Fruit fly (Drosophila melanogaster): ENCODE data around the gene CG34250.

Gene CG34250

DNA sequence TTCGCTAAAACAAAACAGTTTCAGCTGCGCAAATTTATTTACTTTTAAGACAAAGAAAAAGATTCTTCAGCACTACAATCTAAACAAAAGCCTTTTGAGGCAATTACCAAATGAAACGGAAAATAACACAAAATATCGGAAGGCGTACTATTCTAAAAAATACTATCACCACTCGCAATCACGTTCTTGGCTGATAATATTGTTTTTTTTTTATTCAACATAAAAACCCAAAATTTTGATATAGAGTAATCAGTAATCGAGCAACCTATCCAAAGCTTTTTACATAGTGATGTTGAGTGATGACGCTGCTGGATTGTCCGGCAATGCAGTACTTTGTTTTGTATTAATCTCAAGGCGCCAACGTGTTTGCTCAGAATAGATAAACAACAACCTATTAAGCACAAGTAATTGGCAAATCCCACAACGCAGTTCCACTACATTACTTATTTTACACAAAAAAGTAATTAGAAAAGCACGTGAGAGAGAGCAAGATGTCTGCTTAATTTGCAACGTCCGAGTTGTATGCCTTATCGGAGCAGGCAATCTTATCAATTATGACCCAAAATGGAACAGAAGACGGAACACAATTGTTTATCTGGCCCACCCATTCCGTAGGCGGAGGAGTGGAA, 45.0 kb upstream of the CG34250 start (continued):
- TF ChIP-seq kni (GFP tag; optimal IDR thresholded peaks at IDR 0.05) (no peak), CG17612 (GFP tag; IDR thresholded peaks at IDR 0.05) (no peak), Fer3 (tag; optimal IDR thresholded peaks at IDR 0.05) (peak; percentile 26), usp (GFP tag; optimal IDR thresholded peaks at IDR 0.05) (no peak), CG8924 (tag; optimal IDR thresholded peaks at IDR 0.05) (no peak), ac (GFP tag; optimal IDR thresholded peaks at IDR 0.05) (no peak), fd102C (GFP tag; optimal IDR thresholded peaks at IDR 0.05) (no peak), CG10209 (GFP tag; optimal IDR thresholded peaks at IDR 0.05) (no peak), CG6689 (GFP tag; IDR thresholded peaks at IDR 0.05) (no peak), HHEX (GFP tag; optimal IDR thresholded peaks at IDR 0.05) (no peak), CG6854 (GFP tag; optimal IDR thresholded peaks at IDR 0.05) (no peak), Sox102F (GFP tag; optimal IDR thresholded peaks at IDR 0.05) (no peak), chm (GFP tag; IDR thresholded peaks at IDR 0.05) (no peak), Xbp1 (GFP tag; optimal IDR thresholded peaks at IDR 0.05) (no peak), lbe (GFP tag; optimal IDR thresholded peaks at IDR 0.05) (no peak), gro (GFP tag; optimal IDR thresholded peaks at IDR 0.05) (peak; percentile 7), GATAe (GFP tag; conservative IDR thresholded peaks at IDR 0.05) (no peak), ci (GFP tag; IDR thresholded peaks at IDR 0.05) (no peak), bowl (GFP tag; IDR thresholded peaks at IDR 0.05) (no peak), CG2678 (tag; optimal IDR thresholded peaks at IDR 0.05) (peak; percentile 15), CG13296 (GFP tag; optimal IDR thresholded peaks at IDR 0.05) (peak; percentile 11), jing (GFP tag; optimal IDR thresholded peaks at IDR 0.05) (no peak), Hr3 (GFP tag; optimal IDR thresholded peaks at IDR 0.05) (no peak), HLH3B (GFP tag; IDR thresholded peaks at IDR 0.05) (no peak), dati (GFP tag; IDR thresholded peaks at IDR 0.05) (no peak), MBD-R2 (GFP tag; IDR thresholded peaks at IDR 0.05) (no peak), repo (GFP tag; optimal IDR thresholded peaks at IDR 0.05) (no peak), Sry-β (GFP tag; optimal IDR thresholded peaks at IDR 0.05) (no peak), Bteb2 (GFP tag; optimal IDR thresholded peaks at IDR 0.05) (no peak), CG11560 (tag; IDR thresholded peaks at IDR 0.05) (no peak), CG12071 (GFP tag; optimal IDR thresholded peaks at IDR 0.05) (no peak), Ets65A (GFP tag) (no peak), Hmr (GFP tag; optimal IDR thresholded peaks at IDR 0.05) (peak; percentile 49), CG12104 (GFP tag; optimal IDR thresholded peaks at IDR 0.05) (no peak), slbo (GFP tag; IDR thresholded peaks at IDR 0.05) (peak; percentile 43), CrebB (tag; optimal IDR thresholded peaks at IDR 0.05) (no peak), CG11247 (GFP tag; IDR thresholded peaks at IDR 0.05) (no peak), Doc3 (GFP tag; IDR thresholded peaks at IDR 0.05; ENCODE audit: partially characterized antibody) (no peak), CG3847 (GFP tag; IDR thresholded peaks at IDR 0.05) (no peak), phol (tag; optimal IDR thresholded peaks at IDR 0.05) (peak; percentile 5), CG6765 (GFP tag; optimal IDR thresholded peaks at IDR 0.05) (no peak), Dref (GFP tag; IDR thresholded peaks at IDR 0.05) (no peak), Side (GFP tag; optimal IDR thresholded peaks at IDR 0.05) (no peak), CG2120 (GFP tag; optimal IDR thresholded peaks at IDR 0.05) (peak; percentile 27), D19B (GFP tag; optimal IDR thresholded peaks at IDR 0.05) (peak; percentile 20), Chrac-16 (GFP tag; optimal IDR thresholded peaks at IDR 0.05) (no peak), CG6683 (GFP tag; optimal IDR thresholded peaks at IDR 0.05) (no peak), bcd (GFP tag; optimal IDR thresholded peaks at IDR 0.05) (no peak), Hr51 (GFP tag; optimal IDR thresholded peaks at IDR 0.05) (peak in 1 of 2 experiments; percentile 31), sqz (GFP tag; optimal IDR thresholded peaks at IDR 0.05) (no peak), CG3407 (GFP tag; optimal IDR thresholded peaks at IDR 0.05) (no peak)
